Fruit fly (Drosophila melanogaster) whole organism: ENCODE measurements around the gene Awh.

Experiments used
- CG8478 ChIP-seq: fragments of >200 bp; optimal IDR thresholded peaks from 2 replicates; lab custom pipeline; 2018; ENCODE audit warnings: inconsistent platforms
- Dll ChIP-seq: fragments of >200 bp; optimal IDR thresholded peaks from 2 replicates; lab custom pipeline; 2017
- EcR ChIP-seq, 2 experiments: fragments of >200 bp; optimal IDR thresholded peaks; 2 replicates each; lab custom pipeline; 2017; ENCODE audit warnings: missing biosample characterization in 2 of 2, missing genetic modification characterization in 2 of 2, missing genetic modification reagents in 2 of 2
- pan ChIP-seq: fragments of >200 bp; optimal IDR thresholded peaks from 2 replicates; lab custom pipeline; 2017
- psq ChIP-seq: fragments of >200 bp; optimal IDR thresholded peaks from 2 replicates; lab custom pipeline; 2017
- usp ChIP-seq: fragments of >200 bp; optimal IDR thresholded peaks from 2 replicates; lab custom pipeline; 2017; ENCODE audit warnings: missing biosample characterization, missing genetic modification characterization, mixed read lengths

dm6 chr3L:3887392-3887791 is 41.4 kb downstream of the Awh start:
- TF ChIP-seq Dll (lab: Kevin White, UChicago) (no peak), psq (lab: Kevin White, UChicago) (no peak), pan (lab: Kevin White, UChicago) (no peak), usp (GFP tag; lab: Kevin White, UChicago) (no peak), EcR (GFP tag; optimal IDR thresholded peaks at IDR 0.05; lab: Kevin White, UChicago) (no peak), CG8478 (lab: Kevin White, UChicago) (no peak)
